Fruit fly (Drosophila melanogaster) whole organism, embryonic: ENCODE data around the gene BRWD3.

Experiments
- Aef1 ChIP-seq: fragments of 200-800 bp; sonication (Bioruptor generic); IDR thresholded peaks from 3 replicates; pipeline ENCODE4 v1.3.6; 2022; ENCODE audit warnings: missing biosample characterization, missing genetic modification characterization
- B-H1 ChIP-seq: fragments of 200-800 bp; sonication (Bioruptor generic); IDR thresholded peaks from 3 replicates; pipeline ENCODE4 v1.3.6; 2022; ENCODE audit warnings: missing biosample characterization, missing genetic modification characterization
- Bdp1 ChIP-seq: fragments of 200-800 bp; sonication (Bioruptor generic); optimal IDR thresholded peaks from 3 replicates; lab custom pipeline; 2016; ENCODE audit warnings: missing biosample characterization, missing genetic modification characterization
- C15 ChIP-seq: fragments of 200-800 bp; sonication (Bioruptor generic); IDR thresholded peaks from 3 replicates; pipeline ENCODE4 v1.3.6; 2022; ENCODE audit warnings: missing biosample characterization, missing genetic modification characterization
- CG11398 ChIP-seq: fragments of 200-800 bp; sonication (Bioruptor generic); optimal IDR thresholded peaks from 2 replicates; lab custom pipeline; 2016; ENCODE audit warnings: missing biosample characterization, missing genetic modification characterization
- CG11695 ChIP-seq: fragments of 200-800 bp; sonication (Bioruptor generic); IDR thresholded peaks from 3 replicates; pipeline ENCODE4 v1.3.6; 2022; ENCODE audit warnings: missing biosample characterization, missing genetic modification characterization
- CG12155 ChIP-seq: fragments of 200-800 bp; sonication (Bioruptor generic); optimal IDR thresholded peaks from 3 replicates; lab custom pipeline; 2016; ENCODE audit warnings: missing biosample characterization, missing genetic modification characterization
- CG12744 ChIP-seq: fragments of 200-800 bp; sonication (Bioruptor generic); optimal IDR thresholded peaks from 2 replicates; lab custom pipeline; 2016; ENCODE audit warnings: missing biosample characterization, missing genetic modification characterization
- CG13123 ChIP-seq: fragments of 200-800 bp; sonication (Bioruptor generic); optimal IDR thresholded peaks from 2 replicates; lab custom pipeline; 2016; ENCODE audit warnings: missing biosample characterization, missing genetic modification characterization
- CG13775 ChIP-seq: fragments of 200-800 bp; sonication (Bioruptor generic); optimal IDR thresholded peaks from 3 replicates; lab custom pipeline; 2017; ENCODE audit warnings: missing biosample characterization, mild to moderate bottlenecking, missing genetic modification characterization
- CG14014 ChIP-seq: fragments of 200-800 bp; sonication (Bioruptor generic); IDR thresholded peaks from 2 replicates; pipeline ENCODE4 v1.3.6; 2022; ENCODE audit warnings: missing biosample characterization, missing genetic modification characterization
- CG18764 ChIP-seq: fragments of 200-800 bp; sonication (Bioruptor generic); optimal IDR thresholded peaks from 3 replicates; lab custom pipeline; 2016; ENCODE audit warnings: missing biosample characterization, missing genetic modification characterization
- CG33213 ChIP-seq: fragments of 200-800 bp; sonication (Bioruptor generic); optimal IDR thresholded peaks from 3 replicates; lab custom pipeline; 2016; ENCODE audit warnings: missing biosample characterization, missing genetic modification characterization
- CG3995 ChIP-seq: fragments of 200-800 bp; sonication (Bioruptor generic); optimal IDR thresholded peaks from 3 replicates; lab custom pipeline; 2016; ENCODE audit warnings: missing biosample characterization, missing genetic modification characterization
- CG7372 ChIP-seq: fragments of 200-800 bp; sonication (Bioruptor generic); IDR thresholded peaks from 2 replicates; pipeline ENCODE4 v1.3.6; 2022; ENCODE audit warnings: missing biosample characterization, missing genetic modification characterization
- CG9727 ChIP-seq: fragments of 200-800 bp; sonication (Bioruptor generic); optimal IDR thresholded peaks from 3 replicates; lab custom pipeline; 2017; ENCODE audit warnings: missing biosample characterization, mild to moderate bottlenecking, missing genetic modification characterization
- CG9797 ChIP-seq: fragments of 200-800 bp; sonication (Bioruptor generic); optimal IDR thresholded peaks from 3 replicates; lab custom pipeline; 2018; ENCODE audit warnings: missing biosample characterization, mild to moderate bottlenecking, missing genetic modification characterization
- Camta ChIP-seq: fragments of 200-800 bp; sonication (Bioruptor generic); optimal IDR thresholded peaks from 2 replicates; lab custom pipeline; 2016; ENCODE audit warnings: missing biosample characterization, missing genetic modification characterization
- Doc2 ChIP-seq: fragments of 200-800 bp; sonication (Bioruptor generic); IDR thresholded peaks from 2 replicates; pipeline ENCODE4 v1.3.6; 2022; ENCODE audit warnings: missing biosample characterization, missing genetic modification characterization
- Gug ChIP-seq: fragments of 200-800 bp; sonication (Bioruptor generic); IDR thresholded peaks from 4 replicates; pipeline ENCODE4 v1.3.6; 2022; ENCODE audit warnings: missing biosample characterization, missing genetic modification characterization
- Hmx ChIP-seq: fragments of 200-800 bp; sonication (Bioruptor generic); optimal IDR thresholded peaks from 2 replicates; lab custom pipeline; 2016; ENCODE audit warnings: missing biosample characterization, missing genetic modification characterization
- Mad ChIP-seq: fragments of 200-800 bp; sonication (Bioruptor generic); optimal IDR thresholded peaks from 2 replicates; lab custom pipeline; 2016; ENCODE audit warnings: missing biosample characterization, missing genetic modification characterization
- Max ChIP-seq: fragments of 200-800 bp; sonication (Bioruptor generic); optimal IDR thresholded peaks from 2 replicates; lab custom pipeline; 2016; ENCODE audit warnings: missing biosample characterization, mild to moderate bottlenecking, missing genetic modification characterization
- Meics ChIP-seq: fragments of 200-800 bp; sonication (Bioruptor generic); optimal IDR thresholded peaks from 2 replicates; lab custom pipeline; 2017; ENCODE audit warnings: missing biosample characterization, mild to moderate bottlenecking, missing genetic modification characterization
- Nf-YC ChIP-seq: fragments of 200-800 bp; optimal IDR thresholded peaks from 3 replicates; lab custom pipeline; 2019; ENCODE audit warnings: missing biosample characterization, mild to moderate bottlenecking, missing genetic modification characterization, moderate library complexity
- Oaz ChIP-seq: fragments of 200-800 bp; sonication (Bioruptor generic); IDR thresholded peaks from 2 replicates; pipeline ENCODE4 v1.3.6; 2022; ENCODE audit warnings: missing biosample characterization, missing genetic modification characterization
- Optix ChIP-seq: fragments of 200-800 bp; sonication (Bioruptor generic); IDR thresholded peaks from 3 replicates; pipeline ENCODE4 v1.3.6; 2022; ENCODE audit warnings: missing biosample characterization, missing genetic modification characterization
- Pdp1 ChIP-seq, 2 experiments: fragments of 200-800 bp; sonication (Bioruptor generic); optimal IDR thresholded peaks; 3 replicates each; lab custom pipeline; 2016; ENCODE audit warnings: missing biosample characterization in 2 of 2, missing genetic modification characterization in 2 of 2, mild to moderate bottlenecking in 1 of 2, moderate library complexity in 1 of 2
- Sin3A ChIP-seq: fragments of >200 bp; optimal IDR thresholded peaks from 2 replicates; lab custom pipeline; 2018
- Xrp1 ChIP-seq: fragments of 200-800 bp; sonication (Bioruptor generic); IDR thresholded peaks from 2 replicates; pipeline ENCODE4 v1.3.6; 2022; ENCODE audit warnings: missing biosample characterization, missing genetic modification characterization
- ap ChIP-seq: fragments of 200-800 bp; sonication (Bioruptor generic); IDR thresholded peaks from 2 replicates; pipeline ENCODE4 v1.3.6; 2022; ENCODE audit warnings: missing biosample characterization, missing genetic modification characterization
- bab2 ChIP-seq: fragments of 200-800 bp; sonication (Bioruptor generic); optimal IDR thresholded peaks from 2 replicates; lab custom pipeline; 2016; ENCODE audit warnings: missing biosample characterization, missing genetic modification characterization
- bcd ChIP-seq: fragments of 200-800 bp; sonication (Bioruptor generic); optimal IDR thresholded peaks from 2 replicates; lab custom pipeline; 2017; ENCODE audit warnings: missing biosample characterization, mild to moderate bottlenecking, missing genetic modification characterization
- br ChIP-seq: fragments of >200 bp; optimal IDR thresholded peaks from 2 replicates; lab custom pipeline; 2017
- chm ChIP-seq: fragments of 200-800 bp; sonication (Bioruptor generic); IDR thresholded peaks from 2 replicates; pipeline ENCODE4 v1.3.6; 2022; ENCODE audit warnings: missing biosample characterization, missing genetic modification characterization
- exex ChIP-seq: fragments of 200-800 bp; sonication (Bioruptor generic); optimal IDR thresholded peaks from 4 replicates; lab custom pipeline; 2018; ENCODE audit warnings: missing biosample characterization, mild to moderate bottlenecking, missing genetic modification characterization, moderate library complexity
- fu2 ChIP-seq: fragments of 200-800 bp; sonication (Bioruptor generic); optimal IDR thresholded peaks from 2 replicates; lab custom pipeline; 2016; ENCODE audit warnings: missing biosample characterization, missing genetic modification characterization
- gce ChIP-seq: fragments of 200-800 bp; sonication (Bioruptor generic); IDR thresholded peaks from 3 replicates; pipeline ENCODE4 v1.3.6; 2022; ENCODE audit warnings: missing biosample characterization, missing genetic modification characterization
- gcm ChIP-seq: fragments of 200-800 bp; sonication (Bioruptor generic); optimal IDR thresholded peaks from 2 replicates; lab custom pipeline; 2019; ENCODE audit warnings: missing biosample characterization, mild to moderate bottlenecking, missing genetic modification characterization, moderate library complexity
- jigr1 ChIP-seq: fragments of 200-800 bp; sonication (Bioruptor generic); IDR thresholded peaks from 3 replicates; pipeline ENCODE4 v1.3.6; 2022; ENCODE audit warnings: missing biosample characterization, missing genetic modification characterization
- lov ChIP-seq, 2 experiments: fragments of 200-800 bp in 1 of 2; fragments of >200 bp in 1 of 2; sonication (Bioruptor generic) in 1 of 2; IDR thresholded peaks in 1 of 2; optimal IDR thresholded peaks in 1 of 2; 2 replicates in 1 of 2; 3 replicates in 1 of 2; pipeline versions ENCODE4 v1.3.6 to Lab custom; 2017 to 2022; ENCODE audit warnings: missing biosample characterization in 1 of 2, missing genetic modification characterization in 1 of 2
- odd ChIP-seq: fragments of 200-800 bp; sonication (Bioruptor generic); optimal IDR thresholded peaks from 2 replicates; lab custom pipeline; 2017; ENCODE audit warnings: missing biosample characterization, mild to moderate bottlenecking, missing genetic modification characterization
- org-1 ChIP-seq: fragments of 200-800 bp; sonication (Bioruptor generic); optimal IDR thresholded peaks from 2 replicates; lab custom pipeline; 2017; ENCODE audit warnings: missing biosample characterization, missing genetic modification characterization
- phol ChIP-seq: fragments of 200-800 bp; sonication (Bioruptor generic); optimal IDR thresholded peaks from 3 replicates; lab custom pipeline; 2018; ENCODE audit warnings: missing biosample characterization, mild to moderate bottlenecking, missing genetic modification characterization, moderate library complexity
- pzg ChIP-seq: fragments of 200-800 bp; sonication (Bioruptor generic); optimal IDR thresholded peaks from 3 replicates; lab custom pipeline; 2018; ENCODE audit warnings: missing biosample characterization, mild to moderate bottlenecking, missing genetic modification characterization, moderate library complexity
- sd ChIP-seq: fragments of 200-800 bp; sonication (Bioruptor generic); optimal IDR thresholded peaks from 3 replicates; lab custom pipeline; 2018; ENCODE audit warnings: missing biosample characterization, mild to moderate bottlenecking, missing genetic modification characterization, moderate library complexity
- sens ChIP-seq: fragments of 200-800 bp; sonication (Bioruptor generic); peaks from one replicate; lab custom pipeline; 2016; ENCODE audit warnings: missing biosample characterization, missing genetic modification characterization
- sim ChIP-seq: fragments of 200-800 bp; sonication (Bioruptor generic); IDR thresholded peaks from 2 replicates; pipeline ENCODE4 v1.3.6; 2022; ENCODE audit warnings: missing biosample characterization, missing genetic modification characterization
- tgo ChIP-seq: fragments of 200-800 bp; sonication (Bioruptor generic); IDR thresholded peaks from 3 replicates; pipeline ENCODE4 v1.3.6; 2022; ENCODE audit warnings: missing biosample characterization, missing genetic modification characterization
- tio ChIP-seq: fragments of 200-800 bp; sonication (Bioruptor generic); optimal IDR thresholded peaks from 2 replicates; lab custom pipeline; 2017; ENCODE audit warnings: missing biosample characterization, missing genetic modification characterization, inconsistent platforms
- trh ChIP-seq: fragments of 200-800 bp; sonication (Bioruptor generic); optimal IDR thresholded peaks from 2 replicates; lab custom pipeline; 2016; ENCODE audit warnings: missing biosample characterization, missing genetic modification characterization

Gene BRWD3

dm6 chr3R:24348420-24349190 is 29.8 kb downstream of the BRWD3 start, which contains the start of the genes CG5746 and CG6454 (continued):
- TF ChIP-seq Oaz, result no peak
- peak; percentile 61; the same call in 3 of the 4 replicates for TF ChIP-seq Gug
- TF ChIP-seq Xrp1 (GFP tag; lab: Robert Waterston, UW), result peak; percentile 35; the same call in 1 of the 2 replicates
- TF ChIP-seq Aef1 (GFP tag; lab: Robert Waterston, UW), result peak; percentile 50; the same call in 2 of the 3 replicates
- no peak for TF ChIP-seq sim (GFP tag; lab: Robert Waterston, UW)
- TF ChIP-seq CG11695 (GFP tag; lab: Robert Waterston, UW), result no peak
- TF ChIP-seq tio, result no peak
- TF ChIP-seq sd (tag; lab: Kevin White, UChicago), result no peak
- no peak for TF ChIP-seq Nf-YC (tag; lab: Kevin White, UChicago)
- no peak for TF ChIP-seq chm
- peak; percentile 5 for TF ChIP-seq Bdp1
- no peak for TF ChIP-seq B-H1 (GFP tag; lab: Robert Waterston, UW)
- TF ChIP-seq Pdp1 (GFP tag; optimal IDR thresholded peaks at IDR 0.05; lab: Kevin White, UChicago), result peak; percentile 53 to 64
- peak; percentile 99 for TF ChIP-seq phol (tag; lab: Kevin White, UChicago)
- peak; percentile 61 for TF ChIP-seq CG9797 (GFP tag; lab: Kevin White, UChicago)
- no peak for TF ChIP-seq bcd (GFP tag; lab: Kevin White, UChicago)
- TF ChIP-seq CG7372 (GFP tag; lab: Robert Waterston, UW), result no peak
- TF ChIP-seq Sin3A (lab: Kevin White, UChicago), result peak; percentile 68
- peak; percentile 63 for TF ChIP-seq CG3995 (GFP tag; lab: Kevin White, UChicago)
- TF ChIP-seq br (lab: Kevin White, UChicago), result no peak
- peak; percentile 60 for TF ChIP-seq Mad (GFP tag; lab: Kevin White, UChicago)
- TF ChIP-seq Hmx (GFP tag; lab: Kevin White, UChicago), result no peak
- no peak for TF ChIP-seq gce (GFP tag; lab: Robert Waterston, UW)
- peak; percentile 59 for TF ChIP-seq bab2
- no peak for TF ChIP-seq Doc2 (GFP tag; lab: Robert Waterston, UW)
- peak; percentile 24 for TF ChIP-seq CG33213
- TF ChIP-seq ap (GFP tag; lab: Robert Waterston, UW), result no peak
- no peak for TF ChIP-seq odd
- peak; percentile 48 for TF ChIP-seq pzg
- no peak for TF ChIP-seq org-1 (GFP tag; lab: Kevin White, UChicago)
- TF ChIP-seq CG9727, result peak; percentile 50
- peak; percentile 41; the same call in 1 of the 3 replicates for TF ChIP-seq tgo (GFP tag; lab: Robert Waterston, UW)
- no peak for TF ChIP-seq gcm
- TF ChIP-seq fu2 (GFP tag; lab: Kevin White, UChicago), result peak; percentile 58
- no peak for TF ChIP-seq Optix (GFP tag; lab: Robert Waterston, UW)
- TF ChIP-seq CG12744 (GFP tag; lab: Kevin White, UChicago), result peak; percentile 35
- TF ChIP-seq exex (tag; lab: Kevin White, UChicago), result no peak
- TF ChIP-seq Camta (GFP tag; lab: Kevin White, UChicago), result peak; percentile 18
- TF ChIP-seq sens (GFP tag; lab: Kevin White, UChicago), result peak; percentile 94
- no peak for TF ChIP-seq C15 (GFP tag; lab: Robert Waterston, UW)
- no peak for TF ChIP-seq Meics
- no peak for TF ChIP-seq lov (optimal IDR thresholded peaks at IDR 0.05; lab: Kevin White, UChicago)
- no peak for TF ChIP-seq lov (GFP tag; IDR thresholded peaks at IDR 0.05; lab: Robert Waterston, UW)
- 0 out of 2 replicates have a peak, but pooled peaks have one; percentile 25 for TF ChIP-seq CG14014 (GFP tag; lab: Robert Waterston, UW)
- peak; percentile 74 for TF ChIP-seq CG13775 (GFP tag; lab: Kevin White, UChicago)
- peak; percentile 64 for TF ChIP-seq CG12155 (GFP tag; lab: Kevin White, UChicago)
- peak; percentile 39 for TF ChIP-seq Max (GFP tag; lab: Kevin White, UChicago)
- TF ChIP-seq CG18764 (GFP tag; lab: Kevin White, UChicago), result peak; percentile 35
- TF ChIP-seq trh (GFP tag; lab: Kevin White, UChicago), result no peak
- TF ChIP-seq jigr1 (GFP tag; lab: Robert Waterston, UW), result peak; percentile 34; the same call in 1 of the 3 replicates
- no peak for TF ChIP-seq CG11398
- peak; percentile 46 for TF ChIP-seq CG13123 (GFP tag; lab: Kevin White, UChicago)
